Fruit fly (Drosophila melanogaster): Measurements from ENCODE around the gene CG13698.

CG13698 gene

dm6 chr3L:18114038-18114926, 8.3 kb upstream of the CG13698 start (continued):
- TF ChIP-seq Myb (GFP tag; optimal IDR thresholded peaks at IDR 0.05) (peak; percentile 9), CG10147 (GFP tag; optimal IDR thresholded peaks at IDR 0.05) (peak; percentile 19), Dbx (GFP tag; IDR thresholded peaks at IDR 0.05) (peak; percentile 66), CG13775 (GFP tag; optimal IDR thresholded peaks at IDR 0.05) (no peak), ash1 (GFP tag; optimal IDR thresholded peaks at IDR 0.05) (peak; percentile 6), CG18011 (GFP tag; optimal IDR thresholded peaks at IDR 0.05) (no peak), CG11398 (GFP tag; optimal IDR thresholded peaks at IDR 0.05) (no peak), esg (GFP tag; conservative IDR thresholded peaks at IDR 0.05) (no peak), bab2 (GFP tag; optimal IDR thresholded peaks at IDR 0.05) (peak; percentile 18), CG11504 (tag; optimal IDR thresholded peaks at IDR 0.05) (peak; percentile 73), tna (GFP tag; IDR thresholded peaks at IDR 0.05; ENCODE audit: partially characterized antibody) (peak; percentile 42; the same call in 1 of the 2 replicates), hth (optimal IDR thresholded peaks at IDR 0.05) (no peak), trem (tag; optimal IDR thresholded peaks at IDR 0.05) (peak; percentile 18), Hand (GFP tag; optimal IDR thresholded peaks at IDR 0.05) (no peak), Ets97D (GFP tag; optimal IDR thresholded peaks at IDR 0.05) (peak; percentile 13), unc-4 (GFP tag; IDR thresholded peaks at IDR 0.05; ENCODE audit: partially characterized antibody) (no peak), hkb (optimal IDR thresholded peaks at IDR 0.05) (no peak), hkb (GFP tag; IDR thresholded peaks at IDR 0.05) (peak; percentile 53; the same call in 1 of the 2 replicates), Hr39 (optimal IDR thresholded peaks at IDR 0.05) (no peak), psq (GFP tag; optimal IDR thresholded peaks at IDR 0.05) (no peak), Lim3 (GFP tag; IDR thresholded peaks at IDR 0.05) (no peak), PHDP (tag; optimal IDR thresholded peaks at IDR 0.05) (peak; percentile 59), MBD-R2 (GFP tag; IDR thresholded peaks at IDR 0.05) (no peak; the same call in 1 of the 2 replicates), CG11695 (GFP tag; IDR thresholded peaks at IDR 0.05) (peak; percentile 40; the same call in 1 of the 3 replicates), Dek (tag; optimal IDR thresholded peaks at IDR 0.05) (peak; percentile 28), lilli (GFP tag; optimal IDR thresholded peaks at IDR 0.05) (no peak), aop (GFP tag; IDR thresholded peaks at IDR 0.05) (no peak), CG9437 (GFP tag; optimal IDR thresholded peaks at IDR 0.05) (peak; percentile 53), gem (tag; optimal IDR thresholded peaks at IDR 0.05) (peak; percentile 77), Aef1 (GFP tag; IDR thresholded peaks at IDR 0.05) (no peak), eyg (GFP tag; optimal IDR thresholded peaks at IDR 0.05) (peak; percentile 27), CG4328 (GFP tag; optimal IDR thresholded peaks at IDR 0.05) (peak; percentile 6), CG17829 (tag; optimal IDR thresholded peaks at IDR 0.05) (peak; percentile 13), caup (GFP tag; optimal IDR thresholded peaks at IDR 0.05; ENCODE audit: severe bottlenecking) (peak; percentile 75), Hr3 (GFP tag; optimal IDR thresholded peaks at IDR 0.05) (peak; percentile 33), Xrp1 (GFP tag; IDR thresholded peaks at IDR 0.05) (peak; percentile 34; the same call in 1 of the 2 replicates), so (GFP tag; IDR thresholded peaks at IDR 0.05) (no peak; the same call in 2 of the 3 replicates), CG6765 (GFP tag; optimal IDR thresholded peaks at IDR 0.05) (peak; percentile 61), row (GFP tag; IDR thresholded peaks at IDR 0.05) (no peak; the same call in 1 of the 3 replicates), CG8765 (GFP tag; IDR thresholded peaks at IDR 0.05) (no peak), CG7271 (tag; optimal IDR thresholded peaks at IDR 0.05) (no peak), lbe (GFP tag; optimal IDR thresholded peaks at IDR 0.05) (no peak), nau (GFP tag; optimal IDR thresholded peaks at IDR 0.05) (peak; percentile 45), CG17186 (GFP tag; optimal IDR thresholded peaks at IDR 0.05) (no peak), mam (GFP tag; optimal IDR thresholded peaks at IDR 0.05) (peak; percentile 26), slou (GFP tag; optimal IDR thresholded peaks at IDR 0.05) (no peak), Taf1 (GFP tag; IDR thresholded peaks at IDR 0.05) (0 out of 2 replicates have a peak, but pooled peaks have one; percentile 26), nerfin-2 (GFP tag; IDR thresholded peaks at IDR 0.05; ENCODE audit: partially characterized antibody) (no peak), CG6791 (GFP tag; IDR thresholded peaks at IDR 0.05; ENCODE audit: partially characterized antibody) (no peak)
